Fruit fly (Drosophila melanogaster) whole organism, embryonic: Measurements from ENCODE around the gene Polr2D.

Experiments
- Atf-2 ChIP-seq: fragments of 200-800 bp; sonication (Bioruptor generic); optimal IDR thresholded peaks from 2 replicates; lab custom pipeline; 2016; ENCODE audit warnings: missing biosample characterization, missing genetic modification characterization
- B-H1 ChIP-seq: fragments of 200-800 bp; sonication (Bioruptor generic); IDR thresholded peaks from 3 replicates; pipeline ENCODE4 v1.3.6; 2022; ENCODE audit warnings: missing biosample characterization, missing genetic modification characterization
- CG1024 ChIP-seq: fragments of 200-800 bp; sonication (Bioruptor generic); IDR thresholded peaks from 2 replicates; pipeline ENCODE4 v1.3.6; 2022; ENCODE audit warnings: missing biosample characterization, missing genetic modification characterization
- CG10321 ChIP-seq: fragments of 200-800 bp; sonication (Bioruptor generic); IDR thresholded peaks from 2 replicates; pipeline ENCODE4 v1.3.6; 2022; ENCODE audit warnings: missing biosample characterization, missing genetic modification characterization
- CG10366 ChIP-seq: fragments of 200-800 bp; sonication (Bioruptor generic); IDR thresholded peaks from 2 replicates; pipeline ENCODE4 v1.3.6; 2022; ENCODE audit warnings: missing biosample characterization, missing genetic modification characterization
- CG11093 ChIP-seq: fragments of 200-800 bp; sonication (Bioruptor generic); IDR thresholded peaks from 3 replicates; pipeline ENCODE4 v1.3.6; 2022; ENCODE audit warnings: missing biosample characterization, missing genetic modification characterization
- CG12219 ChIP-seq: fragments of 200-800 bp; sonication (Bioruptor generic); optimal IDR thresholded peaks from 3 replicates; lab custom pipeline; 2018; ENCODE audit warnings: missing biosample characterization, mild to moderate bottlenecking, missing genetic modification characterization
- CG12942 ChIP-seq: fragments of 200-800 bp; sonication (Bioruptor generic); optimal IDR thresholded peaks from 3 replicates; lab custom pipeline; 2016; ENCODE audit warnings: missing biosample characterization, missing genetic modification characterization
- CG13424 ChIP-seq: fragments of 200-800 bp; sonication (Bioruptor generic); optimal IDR thresholded peaks from 2 replicates; lab custom pipeline; 2019; ENCODE audit warnings: missing biosample characterization, mild to moderate bottlenecking, missing genetic modification characterization, moderate library complexity
- CG17328 ChIP-seq: fragments of 200-800 bp; sonication (Bioruptor generic); IDR thresholded peaks from 2 replicates; pipeline ENCODE4 v1.3.6; 2022; ENCODE audit warnings: missing biosample characterization, missing genetic modification characterization
- CG17802 ChIP-seq: fragments of 200-800 bp; sonication (Bioruptor generic); optimal IDR thresholded peaks from 2 replicates; lab custom pipeline; 2018; ENCODE audit warnings: missing biosample characterization, mild to moderate bottlenecking, missing genetic modification characterization, moderate library complexity
- CG31441 ChIP-seq: fragments of 200-800 bp; sonication (Bioruptor generic); IDR thresholded peaks from 2 replicates; pipeline ENCODE4 v1.3.6; 2022; ENCODE audit warnings: missing biosample characterization, missing genetic modification characterization
- CG3407 ChIP-seq: fragments of 200-800 bp; sonication (Bioruptor generic); optimal IDR thresholded peaks from 2 replicates; lab custom pipeline; 2018; ENCODE audit warnings: missing biosample characterization, mild to moderate bottlenecking, missing genetic modification characterization
- CG4282 ChIP-seq: fragments of 200-800 bp; sonication (Bioruptor generic); optimal IDR thresholded peaks from 2 replicates; lab custom pipeline; 2016; ENCODE audit warnings: missing biosample characterization, missing genetic modification characterization
- CG5953 ChIP-seq: fragments of 200-800 bp; sonication (Bioruptor generic); IDR thresholded peaks from 2 replicates; pipeline ENCODE4 v1.3.6; 2022; ENCODE audit warnings: missing biosample characterization, missing genetic modification characterization
- CG7357 ChIP-seq: fragments of 200-800 bp; sonication (Bioruptor generic); IDR thresholded peaks from 3 replicates; pipeline ENCODE4 v1.3.6; 2022; ENCODE audit warnings: missing biosample characterization, missing genetic modification characterization
- CG7987 ChIP-seq: fragments of 200-800 bp; sonication (Bioruptor generic); optimal IDR thresholded peaks from 2 replicates; lab custom pipeline; 2018; ENCODE audit warnings: missing biosample characterization, mild to moderate bottlenecking, missing genetic modification characterization, moderate library complexity
- CG8281 ChIP-seq: fragments of 200-800 bp; sonication (Bioruptor generic); optimal IDR thresholded peaks from 2 replicates; lab custom pipeline; 2018; ENCODE audit warnings: missing biosample characterization, mild to moderate bottlenecking, missing genetic modification characterization, moderate library complexity
- CG8290 ChIP-seq, 3 experiments: fragments of 200-800 bp; sonication (Bioruptor generic); optimal IDR thresholded peaks; 2 replicates each; lab custom pipeline; 2016 to 2019; ENCODE audit warnings: missing biosample characterization in 3 of 3, missing genetic modification characterization in 3 of 3, mild to moderate bottlenecking in 2 of 3, moderate library complexity in 1 of 3
- CG9727 ChIP-seq: fragments of 200-800 bp; sonication (Bioruptor generic); optimal IDR thresholded peaks from 3 replicates; lab custom pipeline; 2017; ENCODE audit warnings: missing biosample characterization, mild to moderate bottlenecking, missing genetic modification characterization
- CkIIα-i1 ChIP-seq: fragments of 200-800 bp; sonication (Bioruptor generic); IDR thresholded peaks from 2 replicates; pipeline ENCODE4 v1.3.6; 2022; ENCODE audit warnings: missing biosample characterization, missing genetic modification characterization
- D19B ChIP-seq: fragments of 200-800 bp; sonication (Bioruptor generic); optimal IDR thresholded peaks from 2 replicates; lab custom pipeline; 2017; ENCODE audit warnings: missing biosample characterization, mild to moderate bottlenecking, missing genetic modification characterization
- Dref ChIP-seq: fragments of 200-800 bp; sonication (Bioruptor generic); IDR thresholded peaks from 2 replicates; pipeline ENCODE4 v1.3.6; 2022; ENCODE audit warnings: missing biosample characterization, missing genetic modification characterization
- GATAe ChIP-seq: fragments of 200-800 bp; sonication (Bioruptor generic); conservative IDR thresholded peaks from 2 replicates; pipeline ENCODE4 v1.3.6; 2022; ENCODE audit warnings: missing biosample characterization, missing genetic modification characterization
- Gsc ChIP-seq: fragments of 200-800 bp; sonication (Bioruptor generic); IDR thresholded peaks from 2 replicates; pipeline ENCODE4 v1.3.6; 2022; ENCODE audit warnings: missing biosample characterization, missing genetic modification characterization
- HLH54F ChIP-seq: fragments of 200-800 bp; sonication (Bioruptor generic); optimal IDR thresholded peaks from 3 replicates; lab custom pipeline; 2016; ENCODE audit warnings: missing biosample characterization, missing genetic modification characterization
- Lim3 ChIP-seq: fragments of 200-800 bp; sonication (Bioruptor generic); IDR thresholded peaks from 2 replicates; pipeline ENCODE4 v1.3.6; 2022; ENCODE audit warnings: missing biosample characterization, missing genetic modification characterization
- Med ChIP-seq: fragments of 200-800 bp; sonication (Bioruptor generic); peaks from one replicate; lab custom pipeline; 2016; ENCODE audit warnings: missing biosample characterization, missing genetic modification characterization, mild to moderate bottlenecking, inconsistent platforms, moderate library complexity
- NC2β ChIP-seq: fragments of 200-800 bp; sonication (Bioruptor generic); optimal IDR thresholded peaks from 2 replicates; lab custom pipeline; 2016; ENCODE audit warnings: missing biosample characterization, missing genetic modification characterization
- Oaz ChIP-seq: fragments of 200-800 bp; sonication (Bioruptor generic); IDR thresholded peaks from 2 replicates; pipeline ENCODE4 v1.3.6; 2022; ENCODE audit warnings: missing biosample characterization, missing genetic modification characterization
- YL-1 ChIP-seq: fragments of 200-800 bp; sonication (Bioruptor generic); optimal IDR thresholded peaks from 3 replicates; lab custom pipeline; 2017; ENCODE audit warnings: missing biosample characterization, mild to moderate bottlenecking, missing genetic modification characterization
- ab ChIP-seq: fragments of 200-800 bp; sonication (Bioruptor generic); optimal IDR thresholded peaks from 2 replicates; lab custom pipeline; 2016; ENCODE audit warnings: missing biosample characterization, missing genetic modification characterization
- al ChIP-seq: fragments of 200-800 bp; sonication (Bioruptor generic); IDR thresholded peaks from 2 replicates; pipeline ENCODE4 v1.3.6; 2022; ENCODE audit warnings: missing biosample characterization, missing genetic modification characterization
- ato ChIP-seq: fragments of 200-800 bp; sonication (Bioruptor generic); IDR thresholded peaks from 2 replicates; pipeline ENCODE4 v1.3.6; 2022; ENCODE audit warnings: missing biosample characterization, missing genetic modification characterization; ENCODE audit not compliant: partially characterized antibody
- bab2 ChIP-seq: fragments of 200-800 bp; sonication (Bioruptor generic); optimal IDR thresholded peaks from 2 replicates; lab custom pipeline; 2016; ENCODE audit warnings: missing biosample characterization, missing genetic modification characterization
- croc ChIP-seq: fragments of 200-800 bp; sonication (Bioruptor generic); conservative IDR thresholded peaks from 3 replicates; pipeline ENCODE4 v1.3.6; 2022; ENCODE audit warnings: missing biosample characterization, missing genetic modification characterization
- crp ChIP-seq, 2 experiments: fragments of 200-800 bp; sonication (Bioruptor generic); optimal IDR thresholded peaks; 2 replicates in 1 of 2; 3 replicates in 1 of 2; lab custom pipeline; 2017; ENCODE audit warnings: missing biosample characterization in 2 of 2, missing genetic modification characterization in 2 of 2, mild to moderate bottlenecking in 1 of 2, moderate library complexity in 1 of 2
- fd102C ChIP-seq: fragments of 200-800 bp; sonication (Bioruptor generic); optimal IDR thresholded peaks from 2 replicates; lab custom pipeline; 2018; ENCODE audit warnings: missing biosample characterization, mild to moderate bottlenecking, missing genetic modification characterization, moderate library complexity
- fd96Cb ChIP-seq: fragments of 200-800 bp; sonication (Bioruptor generic); optimal IDR thresholded peaks from 2 replicates; lab custom pipeline; 2018; ENCODE audit warnings: missing biosample characterization, mild to moderate bottlenecking, missing genetic modification characterization, moderate library complexity
- ham ChIP-seq: fragments of 200-800 bp; sonication (Bioruptor generic); IDR thresholded peaks from 2 replicates; pipeline ENCODE4 v1.3.6; 2022; ENCODE audit warnings: missing biosample characterization, missing genetic modification characterization
- hbn ChIP-seq: fragments of 200-800 bp; sonication (Bioruptor generic); IDR thresholded peaks from 2 replicates; pipeline ENCODE4 v1.3.6; 2022; ENCODE audit warnings: missing biosample characterization, missing genetic modification characterization; ENCODE audit not compliant: partially characterized antibody
- inv ChIP-seq: fragments of 200-800 bp; sonication (Bioruptor generic); IDR thresholded peaks from 2 replicates; pipeline ENCODE4 v1.3.6; 2022; ENCODE audit warnings: missing biosample characterization, missing genetic modification characterization; ENCODE audit not compliant: partially characterized antibody
- onecut ChIP-seq: fragments of 200-800 bp; sonication (Bioruptor generic); IDR thresholded peaks from 2 replicates; pipeline ENCODE4 v1.3.6; 2022; ENCODE audit warnings: missing biosample characterization, missing genetic modification characterization
- pho ChIP-seq: fragments of 200-800 bp; sonication (Bioruptor generic); optimal IDR thresholded peaks from 2 replicates; lab custom pipeline; 2016; ENCODE audit warnings: missing biosample characterization, missing genetic modification characterization
- run ChIP-seq: fragments of 200-800 bp; sonication (Bioruptor generic); optimal IDR thresholded peaks from 3 replicates; lab custom pipeline; 2018; ENCODE audit warnings: missing biosample characterization, mild to moderate bottlenecking, missing genetic modification characterization
- sens-2 ChIP-seq: fragments of 200-800 bp; sonication (Bioruptor generic); IDR thresholded peaks from 2 replicates; pipeline ENCODE4 v1.3.6; 2022; ENCODE audit warnings: missing biosample characterization, missing genetic modification characterization
- sna ChIP-seq: fragments of 200-800 bp; sonication (Bioruptor generic); IDR thresholded peaks from 2 replicates; pipeline ENCODE4 v1.3.6; 2022; ENCODE audit warnings: missing biosample characterization, missing genetic modification characterization; ENCODE audit not compliant: partially characterized antibody
- sr ChIP-seq: fragments of 200-800 bp; sonication (Bioruptor generic); IDR thresholded peaks from 3 replicates; pipeline ENCODE4 v1.3.6; 2022; ENCODE audit warnings: missing biosample characterization, missing genetic modification characterization
- toy ChIP-seq: fragments of 200-800 bp; sonication (Bioruptor generic); IDR thresholded peaks from 2 replicates; pipeline ENCODE4 v1.3.6; 2022; ENCODE audit warnings: missing biosample characterization, missing genetic modification characterization
- unc-4 ChIP-seq: fragments of 200-800 bp; sonication (Bioruptor generic); IDR thresholded peaks from 2 replicates; pipeline ENCODE4 v1.3.6; 2022; ENCODE audit warnings: missing biosample characterization, missing genetic modification characterization; ENCODE audit not compliant: partially characterized antibody

Gene Polr2D

DNA sequence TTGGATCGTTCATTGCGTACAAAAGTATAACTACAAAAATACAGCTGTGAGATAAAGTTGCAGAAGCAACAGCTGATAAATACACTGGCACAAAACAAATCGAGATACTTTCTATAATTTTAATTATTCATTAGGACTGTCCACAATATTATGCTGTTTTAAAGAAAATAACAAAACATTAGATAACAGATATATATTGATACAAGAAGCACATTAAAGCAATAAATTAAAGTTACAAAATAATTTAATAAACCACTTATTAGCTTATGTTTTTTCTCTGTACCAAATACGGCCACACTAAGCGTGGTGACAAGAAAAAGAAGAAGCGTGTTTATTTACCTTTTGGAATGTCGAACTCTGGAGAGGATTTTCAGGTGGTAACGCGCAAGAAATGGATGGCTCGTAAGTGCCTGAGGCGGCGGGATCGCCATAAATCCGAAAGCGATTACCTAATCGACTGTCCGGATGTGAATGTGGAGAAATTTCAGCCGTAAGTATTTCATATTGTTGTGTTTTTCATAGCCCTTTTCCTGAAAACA is 35.0 kb downstream of the Polr2D start, which contains the start of the genes CG7988 and CG7183 (continued):
- TF ChIP-seq CG10366 (GFP tag; lab: Robert Waterston, UW) (peak; percentile 98), CG10321 (GFP tag; lab: Robert Waterston, UW) (peak; percentile 84), CG12219 (GFP tag; lab: Kevin White, UChicago) (peak; percentile 90), CG8281 (tag; lab: Kevin White, UChicago) (peak; percentile 87), CG12942 (GFP tag; lab: Kevin White, UChicago) (peak; percentile 97), sens-2 (GFP tag; lab: Robert Waterston, UW) (peak; percentile 93), ato (GFP tag; lab: Robert Waterston, UW) (no peak), CG5953 (GFP tag; lab: Robert Waterston, UW) (peak; percentile 93), YL-1 (GFP tag; lab: Kevin White, UChicago) (peak; percentile 92), hbn (GFP tag; lab: Robert Waterston, UW) (no peak), Atf-2 (GFP tag; lab: Kevin White, UChicago) (peak; percentile 96), GATAe (GFP tag; lab: Robert Waterston, UW) (peak; percentile 92), fd96Cb (tag; lab: Kevin White, UChicago) (peak; percentile 98), CG17328 (GFP tag; lab: Robert Waterston, UW) (peak; percentile 99), pho (peak; percentile 95), bab2 (GFP tag; lab: Kevin White, UChicago) (peak; percentile 98), onecut (GFP tag; lab: Robert Waterston, UW) (peak; percentile 92), sna (GFP tag; lab: Robert Waterston, UW) (no peak), CG4282 (GFP tag; lab: Kevin White, UChicago) (peak; percentile 70), al (GFP tag; lab: Robert Waterston, UW) (peak; percentile 98), sr (peak; percentile 74; the same call in 2 of the 3 replicates), run (tag; lab: Kevin White, UChicago) (peak; percentile 94), CG7987 (GFP tag; lab: Kevin White, UChicago) (peak; percentile 88), ab (peak; percentile 62), Med (GFP tag; lab: Kevin White, UChicago) (peak; percentile 97), CG13424 (tag; lab: Kevin White, UChicago) (peak; percentile 99), CG11093 (GFP tag; lab: Robert Waterston, UW) (peak; percentile 98), CG17802 (tag; lab: Kevin White, UChicago) (peak; percentile 86), toy (GFP tag; lab: Robert Waterston, UW) (peak; percentile 95), Dref (peak; percentile 38; the same call in 1 of the 2 replicates), CG31441 (peak; percentile 97), HLH54F (peak; percentile 94), CG3407 (GFP tag; lab: Kevin White, UChicago) (peak; percentile 96), Oaz (GFP tag; lab: Robert Waterston, UW) (peak; percentile 95), ham (GFP tag; lab: Robert Waterston, UW) (peak; percentile 91), CG9727 (GFP tag; lab: Kevin White, UChicago) (peak; percentile 98), inv (GFP tag; lab: Robert Waterston, UW) (no peak), CG7357 (GFP tag; lab: Robert Waterston, UW) (peak; percentile 95), unc-4 (peak; percentile 20; the same call in 1 of the 2 replicates), CG1024 (GFP tag; lab: Robert Waterston, UW) (peak; percentile 94), CG8290 (GFP tag; optimal IDR thresholded peaks at IDR 0.05; lab: Kevin White, UChicago) (peak; percentile 98), CG8290 (tag; optimal IDR thresholded peaks at IDR 0.05; lab: Kevin White, UChicago) (peak in 1 of 2 experiments; percentile 83), croc (GFP tag; lab: Robert Waterston, UW) (peak; percentile 98), CkIIα-i1 (peak; percentile 67), crp (GFP tag; optimal IDR thresholded peaks at IDR 0.05; lab: Kevin White, UChicago) (peak; percentile 98), NC2β (GFP tag; lab: Kevin White, UChicago) (peak; percentile 94), B-H1 (GFP tag; lab: Robert Waterston, UW) (peak; percentile 98), fd102C (GFP tag; lab: Kevin White, UChicago) (peak; percentile 95), D19B (GFP tag; lab: Kevin White, UChicago) (peak; percentile 79), Lim3 (GFP tag; lab: Robert Waterston, UW) (peak; percentile 94), Gsc (GFP tag; lab: Robert Waterston, UW) (peak; percentile 95)
